Worm (Caenorhabditis elegans): ENCODE data around the gene C50E3.5.
A peak's percentile ranks its signal among the peaks of the same experiment; 100 is the strongest.

C50E3.5 gene

DNA sequence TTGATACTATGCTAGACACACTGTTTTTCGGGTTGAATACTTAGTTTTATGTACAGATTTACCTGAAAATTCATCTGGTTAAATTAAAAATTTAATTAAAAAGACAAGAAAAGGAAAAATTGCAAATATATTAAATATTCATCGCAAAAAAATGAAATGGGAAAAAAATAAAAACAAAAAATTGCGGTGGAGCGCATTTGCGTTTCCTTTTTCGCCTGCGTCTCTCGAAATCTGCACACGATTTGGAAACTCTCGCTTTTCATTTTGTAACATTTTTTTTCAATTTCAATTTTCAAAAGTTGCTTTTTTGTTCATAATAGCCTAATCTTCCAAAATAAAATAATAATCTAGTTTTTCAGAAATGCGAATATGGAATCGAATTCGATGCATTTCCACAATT lies at the start of gene C50E3.5, which contains the start of gene F19F10.11:
TSS of gene C50E3.5 (plus strand) at position 360 of the 400 bp plus-strand sequence.
TSS of gene F19F10.11 (minus strand) at position 68 of the 400 bp plus-strand sequence.
- TF ChIP-seq aly-2 (tag; optimal IDR thresholded peaks at IDR 0.05) (no peak), jun-1 (tag; optimal IDR thresholded peaks at IDR 0.05) (no peak), fkh-10 (GFP tag; optimal IDR thresholded peaks at IDR 0.05) (no peak), daf-12 (tag; optimal IDR thresholded peaks at IDR 0.05) (no peak), lin-15B (tag; optimal IDR thresholded peaks at IDR 0.05) (peak; percentile 70), ceh-9 (tag; optimal IDR thresholded peaks at IDR 0.05) (no peak), elt-3 (tag; optimal IDR thresholded peaks at IDR 0.05) (no peak), nhr-67 (tag; optimal IDR thresholded peaks at IDR 0.05) (no peak), nhr-25 (tag; optimal IDR thresholded peaks at IDR 0.05) (no peak), nhr-77 (tag; optimal IDR thresholded peaks at IDR 0.05) (no peak), elt-2 (tag; optimal IDR thresholded peaks at IDR 0.05) (peak; percentile 7), skn-1 (tag; optimal IDR thresholded peaks at IDR 0.05) (no peak), nfya-1 (tag; optimal IDR thresholded peaks at IDR 0.05; ENCODE audit: insufficient read depth) (peak; percentile 70), elt-1 (tag; optimal IDR thresholded peaks at IDR 0.05) (no peak), eor-1 (tag; optimal IDR thresholded peaks at IDR 0.05) (no peak), lin-39 (tag; optimal IDR thresholded peaks at IDR 0.05) (no peak), snpc-4 (tag; optimal IDR thresholded peaks at IDR 0.05) (peak; percentile 44), mml-1 (tag; optimal IDR thresholded peaks at IDR 0.05) (no peak), nhr-43 (tag; optimal IDR thresholded peaks at IDR 0.05; ENCODE audit: poor library complexity, severe bottlenecking) (peak; percentile 42), nhr-12 (tag; optimal IDR thresholded peaks at IDR 0.05) (no peak), hmg-11 (tag; optimal IDR thresholded peaks at IDR 0.05) (peak; percentile 74), ceh-16 (tag; optimal IDR thresholded peaks at IDR 0.05) (no peak), lsy-12 (tag; optimal IDR thresholded peaks at IDR 0.05) (no peak), fkh-2 (tag; optimal IDR thresholded peaks at IDR 0.05) (no peak), pha-4 (tag; optimal IDR thresholded peaks at IDR 0.05) (peak; percentile 79), R02D3.7 (tag; optimal IDR thresholded peaks at IDR 0.05) (no peak), nhr-11 (tag; optimal IDR thresholded peaks at IDR 0.05) (no peak), nhr-28 (tag; optimal IDR thresholded peaks at IDR 0.05) (no peak), sea-2 (GFP tag; optimal IDR thresholded peaks at IDR 0.05) (no peak), nhr-76 (tag; optimal IDR thresholded peaks at IDR 0.05) (no peak), ceh-82 (tag; optimal IDR thresholded peaks at IDR 0.05) (no peak), nhr-23 (tag; optimal IDR thresholded peaks at IDR 0.05) (peak; percentile 43)

DNA sequence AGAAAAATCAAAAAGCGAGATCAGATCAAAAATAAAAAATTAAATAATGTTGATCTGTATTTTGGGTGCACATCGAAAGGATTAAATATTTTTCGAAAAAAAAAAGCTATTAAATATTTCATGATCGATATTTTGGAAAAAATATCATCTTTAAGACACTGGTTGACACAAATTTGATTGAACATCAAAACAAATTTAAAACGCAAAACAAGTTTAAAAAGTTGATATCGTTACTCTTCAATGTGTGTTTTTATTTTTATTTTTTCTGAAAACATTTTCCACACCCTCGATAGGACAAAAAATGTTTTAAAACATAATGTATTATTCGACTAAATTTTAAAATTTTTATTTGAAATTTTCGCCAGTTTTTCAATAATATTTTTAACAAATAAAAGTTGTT lies 49.8 kb upstream of the C50E3.5 start, which contains the start of gene C54F6.12:
TSS of gene C54F6.12 (minus strand) at position 101 of the 400 bp plus-strand sequence.
- TF ChIP-seq aly-2 (tag; optimal IDR thresholded peaks at IDR 0.05) (no peak), nhr-43 (tag; optimal IDR thresholded peaks at IDR 0.05; ENCODE audit: poor library complexity, severe bottlenecking) (no peak), ceh-28 (tag; optimal IDR thresholded peaks at IDR 0.05) (no peak), hmg-11 (tag; optimal IDR thresholded peaks at IDR 0.05) (no peak), sea-2 (GFP tag; optimal IDR thresholded peaks at IDR 0.05) (no peak), lsy-12 (tag; optimal IDR thresholded peaks at IDR 0.05) (no peak), ceh-82 (tag; optimal IDR thresholded peaks at IDR 0.05) (no peak), egl-5 (tag; optimal IDR thresholded peaks at IDR 0.05) (no peak), ZK546.5 (tag; optimal IDR thresholded peaks at IDR 0.05) (no peak), elt-1 (tag; optimal IDR thresholded peaks at IDR 0.05) (no peak), fkh-10 (GFP tag; optimal IDR thresholded peaks at IDR 0.05) (no peak), R02D3.7 (tag; optimal IDR thresholded peaks at IDR 0.05) (no peak), jun-1 (tag; optimal IDR thresholded peaks at IDR 0.05) (no peak), nhr-11 (tag; optimal IDR thresholded peaks at IDR 0.05) (no peak)

DNA sequence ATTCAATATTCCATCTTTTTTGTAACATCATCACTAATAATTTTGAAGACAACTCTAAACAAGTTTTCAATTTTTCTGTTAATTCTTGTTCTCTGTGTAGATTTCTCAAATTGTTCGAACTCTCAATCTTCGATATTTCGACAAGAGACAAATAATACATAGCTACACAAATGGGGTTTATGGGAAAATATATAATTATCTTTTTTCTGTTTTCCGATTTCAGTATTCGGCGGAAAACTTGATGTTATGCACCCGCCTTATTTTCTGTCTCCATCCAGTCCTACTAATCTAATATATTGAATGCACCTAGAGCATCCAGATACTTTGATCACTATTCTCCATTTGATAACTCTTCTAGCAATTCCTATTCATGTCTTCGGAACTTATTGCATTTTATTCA lies 48.8 kb upstream of the C50E3.5 start, which contains the start of gene srh-268:
TSS of gene srh-268 (plus strand) at position 301 of the 400 bp plus-strand sequence.
- TF ChIP-seq pqm-1 (tag; optimal IDR thresholded peaks at IDR 0.05) (no peak), nhr-12 (tag; optimal IDR thresholded peaks at IDR 0.05) (no peak), mml-1 (tag; optimal IDR thresholded peaks at IDR 0.05) (no peak), tbx-2 (tag; optimal IDR thresholded peaks at IDR 0.05) (no peak), nhr-237 (tag; optimal IDR thresholded peaks at IDR 0.05) (no peak), ZK546.5 (tag; optimal IDR thresholded peaks at IDR 0.05) (no peak), pha-4 (tag; optimal IDR thresholded peaks at IDR 0.05) (no peak), egl-5 (tag; optimal IDR thresholded peaks at IDR 0.05) (no peak), nhr-23 (tag; optimal IDR thresholded peaks at IDR 0.05) (no peak), zag-1 (tag; optimal IDR thresholded peaks at IDR 0.05) (no peak), ztf-4 (tag; optimal IDR thresholded peaks at IDR 0.05) (no peak), eor-1 (tag; optimal IDR thresholded peaks at IDR 0.05) (no peak), ama-1 (optimal IDR thresholded peaks at IDR 0.05) (no peak), R02D3.7 (tag; optimal IDR thresholded peaks at IDR 0.05) (no peak), ceh-82 (tag; optimal IDR thresholded peaks at IDR 0.05) (no peak)

Data from whole organism, L3 larva.